Fruit fly (Drosophila melanogaster): ENCODE data around the gene X11Lbeta.

X11Lbeta gene

DNA sequence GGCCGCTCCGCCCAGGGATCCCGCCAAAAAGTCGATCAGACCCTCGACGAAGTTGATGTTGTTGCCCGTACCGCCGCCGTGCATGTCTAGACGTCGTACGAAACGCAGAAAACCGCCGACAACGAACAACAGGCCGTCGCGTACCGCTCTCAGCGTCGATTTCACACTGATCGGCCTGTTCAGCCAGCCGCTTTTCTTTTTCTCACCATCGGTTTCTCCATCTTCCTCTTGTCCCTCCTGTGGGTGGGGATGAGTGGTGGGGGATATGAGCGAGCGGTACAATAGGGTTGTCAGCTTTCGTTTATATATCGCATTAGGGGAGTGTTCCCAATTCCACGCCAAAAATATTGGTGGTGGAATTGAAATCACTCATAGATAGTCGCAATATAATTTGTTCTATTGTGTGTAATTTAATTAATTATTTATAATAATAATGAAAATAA, 26.0 kb upstream of the X11Lbeta start (continued):
- TF ChIP-seq ase (GFP tag; IDR thresholded peaks at IDR 0.05), result peak; percentile 47; the same call in 1 of the 3 replicates
- TF ChIP-seq CG34422 (GFP tag; IDR thresholded peaks at IDR 0.05), result peak; percentile 55; the same call in 2 of the 3 replicates
- TF ChIP-seq CG11085 (GFP tag; IDR thresholded peaks at IDR 0.05), result peak; percentile 28; the same call in 1 of the 2 replicates
- TF ChIP-seq CG6175 (GFP tag; IDR thresholded peaks at IDR 0.05), result 0 out of 3 replicates have a peak, but pooled peaks have one; percentile 44
- no peak for TF ChIP-seq disco-r (GFP tag; optimal IDR thresholded peaks at IDR 0.05)
- peak; percentile 4 for TF ChIP-seq fd3F (GFP tag; optimal IDR thresholded peaks at IDR 0.05)
- no peak for TF ChIP-seq CG2199 (GFP tag; IDR thresholded peaks at IDR 0.05)
- TF ChIP-seq CG17361 (GFP tag; IDR thresholded peaks at IDR 0.05), result peak; percentile 68
- TF ChIP-seq CG11504 (tag; optimal IDR thresholded peaks at IDR 0.05), result peak; percentile 48
- peak; percentile 35 for TF ChIP-seq ftz-f1 (GFP tag; optimal IDR thresholded peaks at IDR 0.05)
- peak; percentile 32; the same call in 1 of the 2 replicates for TF ChIP-seq sob (GFP tag; IDR thresholded peaks at IDR 0.05)
- TF ChIP-seq grau (tag; optimal IDR thresholded peaks at IDR 0.05), result peak; percentile 52
- no peak for TF ChIP-seq repo (GFP tag; optimal IDR thresholded peaks at IDR 0.05)
- peak; percentile 61 for TF ChIP-seq CoRest (tag; optimal IDR thresholded peaks at IDR 0.05)
- peak; percentile 47; the same call in 1 of the 2 replicates for TF ChIP-seq CG9215 (GFP tag; IDR thresholded peaks at IDR 0.05)
- TF ChIP-seq pzg (GFP tag; optimal IDR thresholded peaks at IDR 0.05), result peak; percentile 20
- 0 out of 2 replicates have a peak, but pooled peaks have one; percentile 21 for TF ChIP-seq Rx (GFP tag; IDR thresholded peaks at IDR 0.05)
- peak; percentile 52 for TF ChIP-seq CG30403 (GFP tag; optimal IDR thresholded peaks at IDR 0.05)
- TF ChIP-seq CG1602 (GFP tag; optimal IDR thresholded peaks at IDR 0.05), result peak; percentile 59
- TF ChIP-seq lmd (GFP tag; IDR thresholded peaks at IDR 0.05), result peak; percentile 67
- no peak for TF ChIP-seq HLHmδ (GFP tag; optimal IDR thresholded peaks at IDR 0.05)
- TF ChIP-seq CG3065 (GFP tag; optimal IDR thresholded peaks at IDR 0.05), result no peak
- TF ChIP-seq CG7556 (GFP tag; optimal IDR thresholded peaks at IDR 0.05), result peak; percentile 30
- peak; percentile 33 for TF ChIP-seq Six4 (GFP tag; optimal IDR thresholded peaks at IDR 0.05)
- peak; percentile 57 for TF ChIP-seq Sry-δ (GFP tag; optimal IDR thresholded peaks at IDR 0.05)
- peak in 1 of 2 experiments; percentile 23 for TF ChIP-seq Hr51 (GFP tag; optimal IDR thresholded peaks at IDR 0.05)
- TF ChIP-seq Opbp (GFP tag; IDR thresholded peaks at IDR 0.05; ENCODE audit: partially characterized antibody), result 0 out of 3 replicates have a peak, but pooled peaks have one; percentile 8
- peak in 1 of 2 experiments; percentile 40 for TF ChIP-seq dpn (GFP tag; optimal IDR thresholded peaks at IDR 0.05)
- TF ChIP-seq mam (GFP tag; optimal IDR thresholded peaks at IDR 0.05), result peak; percentile 26
- peak; percentile 15 for TF ChIP-seq CG10267 (tag; optimal IDR thresholded peaks at IDR 0.05)
- peak; percentile 40 for TF ChIP-seq Fer3 (tag; optimal IDR thresholded peaks at IDR 0.05)
- TF ChIP-seq CG2116 (GFP tag; optimal IDR thresholded peaks at IDR 0.05), result peak; percentile 27
- peak; percentile 36; the same call in 1 of the 2 replicates for TF ChIP-seq al (GFP tag; IDR thresholded peaks at IDR 0.05)
- peak; percentile 37 for TF ChIP-seq Ssrp (tag; optimal IDR thresholded peaks at IDR 0.05)
- peak; percentile 45 for TF ChIP-seq Abd-B (GFP tag; optimal IDR thresholded peaks at IDR 0.05)
- TF ChIP-seq CG10654 (GFP tag; optimal IDR thresholded peaks at IDR 0.05), result peak; percentile 17
- peak; percentile 86 for TF ChIP-seq row (GFP tag; IDR thresholded peaks at IDR 0.05)
- TF ChIP-seq eve (GFP tag; optimal IDR thresholded peaks at IDR 0.05), result no peak
- TF ChIP-seq Meics (GFP tag; optimal IDR thresholded peaks at IDR 0.05), result peak; percentile 42
- TF ChIP-seq CG12769 (tag; optimal IDR thresholded peaks at IDR 0.05), result peak; percentile 65
- peak; percentile 72; the same call in 2 of the 3 replicates for TF ChIP-seq ci (GFP tag; IDR thresholded peaks at IDR 0.05)
- TF ChIP-seq Atf3 (GFP tag; optimal IDR thresholded peaks at IDR 0.05), result no peak
- peak; percentile 12; the same call in 1 of the 3 replicates for TF ChIP-seq gce (GFP tag; IDR thresholded peaks at IDR 0.05)
- peak; percentile 31 for TF ChIP-seq lilli (GFP tag; optimal IDR thresholded peaks at IDR 0.05)
- peak; percentile 20 for TF ChIP-seq unpg (GFP tag; optimal IDR thresholded peaks at IDR 0.05)
- TF ChIP-seq nmo (GFP tag; optimal IDR thresholded peaks at IDR 0.05), result peak; percentile 44
- TF ChIP-seq phol (tag; optimal IDR thresholded peaks at IDR 0.05), result peak; percentile 47
- TF ChIP-seq Ptx1 (GFP tag; IDR thresholded peaks at IDR 0.05), result peak; percentile 59; the same call in 1 of the 2 replicates
- peak; percentile 4 for TF ChIP-seq CG13624 (GFP tag; optimal IDR thresholded peaks at IDR 0.05)
- peak; percentile 2 for TF ChIP-seq HmgZ (tag; optimal IDR thresholded peaks at IDR 0.05)
